Fruit fly (Drosophila melanogaster) whole organism, embryonic: Measurements from ENCODE around the gene CG14569.

Experiments
- Ada2b ChIP-seq: fragments of 200-800 bp; sonication (Bioruptor generic); IDR thresholded peaks from 2 replicates; pipeline ENCODE4 v1.3.6; 2022; ENCODE audit warnings: missing biosample characterization, missing genetic modification characterization
- Adf1 ChIP-seq: fragments of 200-800 bp; sonication (Bioruptor generic); IDR thresholded peaks from 2 replicates; pipeline ENCODE4 v1.3.6; 2022; ENCODE audit warnings: missing biosample characterization, missing genetic modification characterization
- CG10274 ChIP-seq: fragments of 200-800 bp; sonication (Bioruptor generic); optimal IDR thresholded peaks from 3 replicates; lab custom pipeline; 2017; ENCODE audit warnings: missing biosample characterization, mild to moderate bottlenecking, missing genetic modification characterization
- CG11247 ChIP-seq: fragments of 200-800 bp; sonication (Bioruptor generic); IDR thresholded peaks from 2 replicates; pipeline ENCODE4 v1.3.6; 2022; ENCODE audit warnings: missing biosample characterization, missing genetic modification characterization
- CG11695 ChIP-seq: fragments of 200-800 bp; sonication (Bioruptor generic); IDR thresholded peaks from 3 replicates; pipeline ENCODE4 v1.3.6; 2022; ENCODE audit warnings: missing biosample characterization, missing genetic modification characterization
- CG11723 ChIP-seq: fragments of 200-800 bp; sonication (Bioruptor generic); optimal IDR thresholded peaks from 2 replicates; lab custom pipeline; 2017; ENCODE audit warnings: missing biosample characterization, mild to moderate bottlenecking, missing genetic modification characterization
- CG12942 ChIP-seq: fragments of 200-800 bp; sonication (Bioruptor generic); optimal IDR thresholded peaks from 3 replicates; lab custom pipeline; 2016; ENCODE audit warnings: missing biosample characterization, missing genetic modification characterization
- CG15073 ChIP-seq: fragments of 200-800 bp; sonication (Bioruptor generic); optimal IDR thresholded peaks from 2 replicates; lab custom pipeline; 2016; ENCODE audit warnings: missing biosample characterization, missing genetic modification characterization
- CG15514 ChIP-seq: fragments of 200-800 bp; sonication (Bioruptor generic); optimal IDR thresholded peaks from 3 replicates; lab custom pipeline; 2017; ENCODE audit warnings: missing biosample characterization, missing genetic modification characterization, mild to moderate bottlenecking, moderate library complexity, missing genetic modification reagents
- CG18619 ChIP-seq: fragments of 200-800 bp; sonication (Bioruptor generic); optimal IDR thresholded peaks from 3 replicates; lab custom pipeline; 2017; ENCODE audit warnings: missing biosample characterization, mild to moderate bottlenecking, missing genetic modification characterization
- CG2129 ChIP-seq: fragments of 200-800 bp; sonication (Bioruptor generic); IDR thresholded peaks from 2 replicates; pipeline ENCODE4 v1.3.6; 2022; ENCODE audit warnings: missing biosample characterization, missing genetic modification characterization; ENCODE audit not compliant: partially characterized antibody
- CG30431 ChIP-seq: fragments of 200-800 bp; sonication (Bioruptor generic); optimal IDR thresholded peaks from 2 replicates; lab custom pipeline; 2017; ENCODE audit warnings: missing biosample characterization, missing genetic modification characterization
- CG4854 ChIP-seq: fragments of 200-800 bp; sonication (Bioruptor generic); optimal IDR thresholded peaks from 2 replicates; lab custom pipeline; 2016; ENCODE audit warnings: missing biosample characterization, missing genetic modification characterization, inconsistent platforms
- CG9932 ChIP-seq: fragments of 200-800 bp; sonication (Bioruptor generic); IDR thresholded peaks from 2 replicates; pipeline ENCODE4 v1.3.6; 2022; ENCODE audit warnings: missing biosample characterization, missing genetic modification characterization
- Camta ChIP-seq: fragments of 200-800 bp; sonication (Bioruptor generic); optimal IDR thresholded peaks from 2 replicates; lab custom pipeline; 2016; ENCODE audit warnings: missing biosample characterization, missing genetic modification characterization
- CoRest ChIP-seq: fragments of 200-800 bp; sonication (Bioruptor generic); optimal IDR thresholded peaks from 3 replicates; lab custom pipeline; 2018; ENCODE audit warnings: missing biosample characterization, mild to moderate bottlenecking, missing genetic modification characterization, moderate library complexity
- Ets65A ChIP-seq: fragments of 200-800 bp; sonication (Bioruptor generic); peaks from one replicate; lab custom pipeline; 2016; ENCODE audit warnings: missing biosample characterization, missing genetic modification characterization
- Gug ChIP-seq: fragments of 200-800 bp; sonication (Bioruptor generic); IDR thresholded peaks from 4 replicates; pipeline ENCODE4 v1.3.6; 2022; ENCODE audit warnings: missing biosample characterization, missing genetic modification characterization
- HLH3B ChIP-seq: fragments of 200-800 bp; sonication (Bioruptor generic); IDR thresholded peaks from 2 replicates; pipeline ENCODE4 v1.3.6; 2022; ENCODE audit warnings: missing biosample characterization, missing genetic modification characterization
- Kr ChIP-seq: fragments of 200-800 bp; sonication (Bioruptor generic); optimal IDR thresholded peaks from 2 replicates; lab custom pipeline; 2017; ENCODE audit warnings: missing biosample characterization, mild to moderate bottlenecking, missing genetic modification characterization
- Mrtf ChIP-seq: fragments of 200-800 bp; sonication (Bioruptor generic); IDR thresholded peaks from 3 replicates; pipeline ENCODE4 v1.3.6; 2022; ENCODE audit warnings: missing biosample characterization, missing genetic modification characterization
- NC2β ChIP-seq: fragments of 200-800 bp; sonication (Bioruptor generic); optimal IDR thresholded peaks from 2 replicates; lab custom pipeline; 2016; ENCODE audit warnings: missing biosample characterization, missing genetic modification characterization
- Opbp ChIP-seq: fragments of 200-800 bp; sonication (Bioruptor generic); IDR thresholded peaks from 3 replicates; pipeline ENCODE4 v1.3.6; 2022; ENCODE audit warnings: missing biosample characterization, missing genetic modification characterization; ENCODE audit not compliant: partially characterized antibody
- Sox102F ChIP-seq: fragments of 200-800 bp; sonication (Bioruptor generic); optimal IDR thresholded peaks from 2 replicates; lab custom pipeline; 2018; ENCODE audit warnings: missing biosample characterization, mild to moderate bottlenecking, missing genetic modification characterization, moderate library complexity
- Usf ChIP-seq: fragments of 200-800 bp; sonication (Bioruptor generic); optimal IDR thresholded peaks from 2 replicates; lab custom pipeline; 2017; ENCODE audit warnings: missing genotype, missing biosample characterization, missing genetic modification characterization
- ash1 ChIP-seq: fragments of 200-800 bp; sonication (Bioruptor generic); optimal IDR thresholded peaks from 2 replicates; lab custom pipeline; 2018; ENCODE audit warnings: missing biosample characterization, mild to moderate bottlenecking, missing genetic modification characterization
- bigmax ChIP-seq: fragments of 200-800 bp; sonication (Bioruptor generic); optimal IDR thresholded peaks from 2 replicates; lab custom pipeline; 2018; ENCODE audit warnings: missing biosample characterization, mild to moderate bottlenecking, missing genetic modification characterization
- cato ChIP-seq: fragments of 200-800 bp; sonication (Bioruptor generic); optimal IDR thresholded peaks from 2 replicates; lab custom pipeline; 2016; ENCODE audit warnings: missing biosample characterization, missing genetic modification characterization, borderline replicate concordance
- chif ChIP-seq, 2 experiments: fragments of 200-800 bp; sonication (Bioruptor generic); optimal IDR thresholded peaks; 3 replicates each; lab custom pipeline; 2016; ENCODE audit warnings: missing biosample characterization in 2 of 2, missing genetic modification characterization in 2 of 2
- crp ChIP-seq, 2 experiments: fragments of 200-800 bp; sonication (Bioruptor generic); optimal IDR thresholded peaks; 2 replicates in 1 of 2; 3 replicates in 1 of 2; lab custom pipeline; 2017; ENCODE audit warnings: missing biosample characterization in 2 of 2, missing genetic modification characterization in 2 of 2, mild to moderate bottlenecking in 1 of 2, moderate library complexity in 1 of 2
- dan ChIP-seq: fragments of 200-800 bp; sonication (Bioruptor generic); IDR thresholded peaks from 2 replicates; pipeline ENCODE4 v1.3.6; 2022; ENCODE audit warnings: missing biosample characterization, missing genetic modification characterization
- ewg ChIP-seq: fragments of 200-800 bp; sonication (Bioruptor generic); optimal IDR thresholded peaks from 3 replicates; lab custom pipeline; 2017; ENCODE audit warnings: mild to moderate bottlenecking, missing biosample characterization, missing genetic modification reagents, missing genetic modification characterization
- ftz-f1 ChIP-seq: fragments of 200-800 bp; sonication (Bioruptor generic); optimal IDR thresholded peaks from 2 replicates; lab custom pipeline; 2016; ENCODE audit warnings: missing biosample characterization, missing genetic modification characterization
- grau ChIP-seq: fragments of 200-800 bp; optimal IDR thresholded peaks from 3 replicates; lab custom pipeline; 2019; ENCODE audit warnings: missing biosample characterization, mild to moderate bottlenecking, missing genetic modification characterization, moderate library complexity
- gsb-n ChIP-seq: fragments of 200-800 bp; sonication (Bioruptor generic); optimal IDR thresholded peaks from 3 replicates; lab custom pipeline; 2018; ENCODE audit warnings: missing biosample characterization, mild to moderate bottlenecking, missing genetic modification characterization
- kay ChIP-seq: fragments of 200-800 bp; sonication (Bioruptor generic); optimal IDR thresholded peaks from 2 replicates; lab custom pipeline; 2016; ENCODE audit warnings: missing biosample characterization, missing genetic modification characterization
- nerfin-2 ChIP-seq: fragments of 200-800 bp; sonication (Bioruptor generic); IDR thresholded peaks from 2 replicates; pipeline ENCODE4 v1.3.6; 2022; ENCODE audit warnings: missing biosample characterization, missing genetic modification characterization; ENCODE audit not compliant: partially characterized antibody
- otp ChIP-seq: fragments of 200-800 bp; sonication (Bioruptor generic); IDR thresholded peaks from 3 replicates; pipeline ENCODE4, ENCODE4 v1.3.6; 2022; ENCODE audit warnings: missing biosample characterization, missing genetic modification characterization
- pfk ChIP-seq: fragments of 200-800 bp; sonication (Bioruptor generic); optimal IDR thresholded peaks from 2 replicates; lab custom pipeline; 2018; ENCODE audit warnings: missing biosample characterization, mild to moderate bottlenecking, missing genetic modification characterization, moderate library complexity
- psq ChIP-seq: fragments of 200-800 bp; sonication (Bioruptor generic); optimal IDR thresholded peaks from 2 replicates; lab custom pipeline; 2017; ENCODE audit warnings: missing biosample characterization, missing genetic modification characterization
- sim ChIP-seq: fragments of 200-800 bp; sonication (Bioruptor generic); IDR thresholded peaks from 2 replicates; pipeline ENCODE4 v1.3.6; 2022; ENCODE audit warnings: missing biosample characterization, missing genetic modification characterization
- sima ChIP-seq: fragments of 200-800 bp; sonication (Bioruptor generic); optimal IDR thresholded peaks from 2 replicates; lab custom pipeline; 2016; ENCODE audit warnings: missing biosample characterization, missing genetic modification characterization
- stwl ChIP-seq: fragments of 200-800 bp; sonication (Bioruptor generic); optimal IDR thresholded peaks from 3 replicates; lab custom pipeline; 2018; ENCODE audit warnings: missing biosample characterization, mild to moderate bottlenecking, missing genetic modification characterization, moderate library complexity
- tll ChIP-seq, 2 experiments: fragments of 200-800 bp in 1 of 2; fragments of >200 bp in 1 of 2; sonication (Bioruptor generic) in 1 of 2; optimal IDR thresholded peaks; 2 replicates each; lab custom pipeline; 2017 to 2019; ENCODE audit warnings: missing biosample characterization in 2 of 2, missing genetic modification characterization in 2 of 2, mild to moderate bottlenecking in 1 of 2, moderate library complexity in 1 of 2
- vvl ChIP-seq: fragments of 200-800 bp; sonication (Bioruptor generic); IDR thresholded peaks from 2 replicates; pipeline ENCODE4 v1.3.6; 2022; ENCODE audit warnings: missing biosample characterization, missing genetic modification characterization
- yki ChIP-seq: fragments of >200 bp; optimal IDR thresholded peaks from 3 replicates; lab custom pipeline; 2018

The CG14569 gene

dm6 chr3L:21733799-21734198 lies 2.4 kb upstream of the CG14569 start, which contains the start of gene CG14573:
Gene CG14573 (plus strand): TSS chr3L:21734099.
- TF ChIP-seq ewg (GFP tag; lab: Kevin White, UChicago) = no peak
- no peak for TF ChIP-seq HLH3B (GFP tag; lab: Robert Waterston, UW)
- TF ChIP-seq vvl (GFP tag; lab: Robert Waterston, UW) = 0 out of 2 replicates have a peak, but pooled peaks have one; percentile 28
- no peak for TF ChIP-seq Ada2b (GFP tag; lab: Robert Waterston, UW)

DNA sequence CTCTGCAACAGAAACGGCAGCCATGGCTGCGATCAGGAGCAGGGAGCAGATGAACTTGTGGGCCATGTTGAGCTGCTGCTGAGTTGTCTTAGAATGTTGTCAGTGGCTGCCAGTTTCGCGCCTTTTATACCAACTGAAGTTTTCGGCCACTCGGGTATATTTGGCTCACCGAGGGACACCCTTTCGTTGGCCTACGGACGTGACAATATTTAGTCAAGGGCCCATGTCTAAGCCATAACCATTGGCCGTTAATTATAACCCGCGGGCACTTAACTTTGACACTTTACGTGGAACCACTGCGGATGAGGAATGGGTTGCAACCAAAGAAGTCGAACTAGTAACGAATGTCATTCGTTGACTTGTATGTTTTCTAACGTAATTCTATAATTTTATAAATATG lies 2.0 kb upstream of the CG14569 start, which contains the start of gene CG14568:
Gene CG14568 (minus strand): TSS at position 101 of the 400 bp plus-strand sequence.
- TF ChIP-seq grau (tag; lab: Kevin White, UChicago) (no peak), Adf1 (GFP tag; lab: Robert Waterston, UW) (no peak), CG2129 (GFP tag; lab: Robert Waterston, UW) (no peak), Ets65A (GFP tag; lab: Kevin White, UChicago) (no peak), CG4854 (GFP tag; lab: Kevin White, UChicago) (no peak), CG30431 (no peak), crp (GFP tag; optimal IDR thresholded peaks at IDR 0.05; lab: Kevin White, UChicago) (no peak), CG12942 (GFP tag; lab: Kevin White, UChicago) (no peak), Camta (GFP tag; lab: Kevin White, UChicago) (no peak), CoRest (tag; lab: Kevin White, UChicago) (no peak), Sox102F (no peak), psq (GFP tag; lab: Kevin White, UChicago) (no peak), dan (GFP tag; lab: Robert Waterston, UW) (no peak), CG15073 (GFP tag; lab: Kevin White, UChicago) (no peak), Mrtf (GFP tag; lab: Robert Waterston, UW) (no peak), bigmax (GFP tag; lab: Kevin White, UChicago) (no peak), CG11723 (GFP tag; lab: Kevin White, UChicago) (no peak), otp (no peak)

dm6 chr3L:21730354-21730753 lies 996 bp downstream of the CG14569 start, which contains the start of gene CG14570:
Gene CG14570 (minus strand): TSS chr3L:21730454.
- TF ChIP-seq NC2β (GFP tag; lab: Kevin White, UChicago) (no peak), CG11247 (GFP tag; lab: Robert Waterston, UW) (peak; percentile 22; the same call in 1 of the 2 replicates)
- TF ChIP-seq, all 482 proteins: peak for 1

- TF ChIP-seq Usf (peak; percentile 89), ftz-f1 (peak; percentile 50), ash1 (GFP tag; lab: Kevin White, UChicago) (no peak), gsb-n (tag; lab: Kevin White, UChicago) (peak; percentile 72), sima (peak; percentile 61), CG9932 (GFP tag; lab: Robert Waterston, UW) (peak; percentile 97), nerfin-2 (GFP tag; lab: Robert Waterston, UW) (peak; percentile 60), CG10274 (GFP tag; lab: Kevin White, UChicago) (peak; percentile 54), CG11247 (GFP tag; lab: Robert Waterston, UW) (peak; percentile 97), Opbp (GFP tag; lab: Robert Waterston, UW) (peak; percentile 79), stwl (tag; lab: Kevin White, UChicago) (peak; percentile 79), chif (GFP tag; optimal IDR thresholded peaks at IDR 0.05; lab: Kevin White, UChicago) (peak; percentile 92 to 96), yki (peak; percentile 66), cato (GFP tag; lab: Kevin White, UChicago) (peak; percentile 92), CG18619 (peak; percentile 77), Kr (GFP tag; lab: Kevin White, UChicago) (no peak), sim (peak; percentile 70), pfk (GFP tag; lab: Kevin White, UChicago) (no peak), kay (GFP tag; lab: Kevin White, UChicago) (peak; percentile 72), CG11695 (GFP tag; lab: Robert Waterston, UW) (peak; percentile 76; the same call in 2 of the 3 replicates), CG15514 (GFP tag; lab: Kevin White, UChicago) (peak; percentile 72), tll (GFP tag; optimal IDR thresholded peaks at IDR 0.05; lab: Kevin White, UChicago) (peak; percentile 41 to 98), Gug (GFP tag; lab: Robert Waterston, UW) (peak; percentile 96)
Measured at dm6 chr3L:21728616-21729047, 2.7 kb downstream of the CG14569 start, which contains the start of the genes CG11247 and Polr2H. Gene CG11247 (minus strand): TSS chr3L:21728806. Gene Polr2H (plus strand): TSS chr3L:21728932.
